Fruit fly (Drosophila melanogaster): ENCODE results near the gene pad.

dm6 chr3R:16374101-16374500 is 32.0 kb downstream of the pad start:
- TF ChIP-seq CTCF (optimal IDR thresholded peaks at IDR 0.05), result peak in 1 of 2 experiments; percentile 46
- no peak for TF ChIP-seq CG8478 (optimal IDR thresholded peaks at IDR 0.05)
